Fruit fly (Drosophila melanogaster) whole organism, adult: Measurements from ENCODE around the gene CG7120.

Experiments used
- CG11617 ChIP-seq: fragments of 200-800 bp; sonication (Bioruptor generic); optimal IDR thresholded peaks from 2 replicates; lab custom pipeline; 2017; ENCODE audit warnings: mild to moderate bottlenecking, missing biosample characterization, missing genetic modification reagents, missing genetic modification characterization
- CG12768 ChIP-seq: fragments of 200-800 bp; sonication (Bioruptor generic); optimal IDR thresholded peaks from 2 replicates; lab custom pipeline; 2017; ENCODE audit warnings: missing biosample characterization, missing genetic modification characterization, mild to moderate bottlenecking, moderate library complexity, missing genetic modification reagents
- CG14711 ChIP-seq: fragments of 200-800 bp; sonication (Bioruptor generic); optimal IDR thresholded peaks from 2 replicates; lab custom pipeline; 2018; ENCODE audit warnings: missing biosample characterization, mild to moderate bottlenecking, missing genetic modification characterization, moderate library complexity
- CG1620 ChIP-seq: fragments of 200-800 bp; sonication (Bioruptor generic); optimal IDR thresholded peaks from 2 replicates; lab custom pipeline; 2016; ENCODE audit warnings: missing biosample characterization, missing genetic modification characterization
- CG33017 ChIP-seq: fragments of 200-800 bp; sonication (Bioruptor generic); optimal IDR thresholded peaks from 2 replicates; lab custom pipeline; 2018; ENCODE audit warnings: missing biosample characterization, mild to moderate bottlenecking, missing genetic modification characterization, moderate library complexity
- CG5204 ChIP-seq: fragments of 200-800 bp; sonication (Bioruptor generic); optimal IDR thresholded peaks from 2 replicates; lab custom pipeline; 2016; ENCODE audit warnings: missing biosample characterization, missing genetic modification characterization
- CG7045 ChIP-seq: fragments of 200-800 bp; sonication (Bioruptor generic); optimal IDR thresholded peaks from 2 replicates; lab custom pipeline; 2017; ENCODE audit warnings: missing biosample characterization, mild to moderate bottlenecking, missing genetic modification characterization
- CG7101 ChIP-seq: fragments of 200-800 bp; sonication (Bioruptor generic); optimal IDR thresholded peaks from 2 replicates; lab custom pipeline; 2018; ENCODE audit warnings: missing biosample characterization, mild to moderate bottlenecking, missing genetic modification characterization, moderate library complexity
- Clk ChIP-seq: fragments of 200-800 bp; sonication (Bioruptor generic); optimal IDR thresholded peaks from 2 replicates; lab custom pipeline; 2017; ENCODE audit warnings: missing biosample characterization, missing genetic modification characterization
- Crg-1 ChIP-seq: fragments of 200-800 bp; sonication (Bioruptor generic); optimal IDR thresholded peaks from 2 replicates; lab custom pipeline; 2016; ENCODE audit warnings: missing biosample characterization, missing genetic modification characterization
- Hr96 ChIP-seq: fragments of 200-800 bp; sonication (Bioruptor generic); optimal IDR thresholded peaks from 2 replicates; lab custom pipeline; 2016; ENCODE audit warnings: missing biosample characterization, missing genetic modification characterization
- Mnt ChIP-seq: fragments of 200-800 bp; sonication (Bioruptor generic); optimal IDR thresholded peaks from 2 replicates; lab custom pipeline; 2016; ENCODE audit warnings: missing biosample characterization, mild to moderate bottlenecking, missing genetic modification characterization
- bab1 ChIP-seq: fragments of 200-800 bp; sonication (Bioruptor generic); optimal IDR thresholded peaks from 3 replicates; lab custom pipeline; 2019; ENCODE audit warnings: missing biosample characterization, mild to moderate bottlenecking, missing genetic modification characterization, moderate library complexity
- cic ChIP-seq: fragments of 200-800 bp; sonication (Bioruptor generic); optimal IDR thresholded peaks from 2 replicates; lab custom pipeline; 2017; ENCODE audit warnings: missing biosample characterization, mild to moderate bottlenecking, missing genetic modification characterization, moderate library complexity
- cnc ChIP-seq, 2 experiments: fragments of >200 bp; optimal IDR thresholded peaks; 2 replicates each; lab custom pipeline; 2017
- kay ChIP-seq: fragments of 200-800 bp; sonication (Bioruptor generic); peaks from one replicate; lab custom pipeline; 2016; ENCODE audit warnings: missing biosample characterization, missing genetic modification characterization, borderline replicate concordance
- ovo ChIP-seq: fragments of 200-800 bp; sonication (Bioruptor generic); optimal IDR thresholded peaks from 2 replicates; lab custom pipeline; 2016; ENCODE audit warnings: missing biosample characterization, missing genetic modification characterization
- pad ChIP-seq: fragments of 200-800 bp; sonication (Bioruptor generic); optimal IDR thresholded peaks from 3 replicates; lab custom pipeline; 2017; ENCODE audit warnings: missing biosample characterization, missing genetic modification characterization, mild to moderate bottlenecking, moderate library complexity, missing genetic modification reagents
- tj ChIP-seq: fragments of 200-800 bp; sonication (Bioruptor generic); optimal IDR thresholded peaks from 3 replicates; lab custom pipeline; 2017; ENCODE audit warnings: missing biosample characterization, mild to moderate bottlenecking, missing genetic modification characterization, moderate library complexity
- toe ChIP-seq: fragments of 200-800 bp; sonication (Bioruptor generic); optimal IDR thresholded peaks from 2 replicates; lab custom pipeline; 2016; ENCODE audit warnings: missing biosample characterization, missing genetic modification characterization

CG7120 gene

DNA sequence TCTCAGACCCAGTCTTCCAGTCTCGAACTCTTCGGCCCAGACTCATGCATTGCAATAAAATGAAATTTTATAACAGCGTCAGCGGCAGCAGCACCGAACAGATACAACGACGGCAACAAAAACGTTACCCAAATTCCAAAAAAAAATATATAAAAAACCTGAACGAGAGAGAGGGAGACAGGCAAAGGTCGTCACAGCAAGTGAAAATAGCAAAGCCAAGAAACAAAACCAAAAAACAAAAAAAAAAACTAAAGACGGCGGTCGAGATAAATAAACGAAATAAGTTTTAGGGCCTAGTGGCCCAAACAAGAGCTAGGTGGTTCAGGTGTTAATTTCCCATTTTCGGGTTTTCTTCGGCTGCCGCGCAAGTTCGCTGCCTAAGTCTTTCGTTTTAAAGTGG, 21.7 kb upstream of the CG7120 start:
- TF ChIP-seq CG7045 (GFP tag; lab: Kevin White, UChicago): no peak
- no peak for TF ChIP-seq cic (GFP tag; lab: Kevin White, UChicago)
- no peak for TF ChIP-seq Clk (GFP tag; lab: Kevin White, UChicago)
- TF ChIP-seq kay (GFP tag; lab: Kevin White, UChicago): no peak
- no peak for TF ChIP-seq ovo (GFP tag; lab: Kevin White, UChicago)
- TF ChIP-seq pad (GFP tag; lab: Kevin White, UChicago): no peak
- TF ChIP-seq CG12768 (GFP tag; lab: Kevin White, UChicago): no peak
- no peak for TF ChIP-seq Mnt (GFP tag; lab: Kevin White, UChicago)
- TF ChIP-seq tj (GFP tag; lab: Kevin White, UChicago): no peak
- no peak for TF ChIP-seq cnc (optimal IDR thresholded peaks at IDR 0.05; lab: Kevin White, UChicago)
- no peak for TF ChIP-seq CG33017 (tag; lab: Kevin White, UChicago)
- no peak for TF ChIP-seq CG14711 (tag; lab: Kevin White, UChicago)
- TF ChIP-seq toe: no peak
- no peak for TF ChIP-seq bab1 (GFP tag; lab: Kevin White, UChicago)
- no peak for TF ChIP-seq CG1620
- TF ChIP-seq Hr96 (GFP tag; lab: Kevin White, UChicago): no peak
- TF ChIP-seq CG11617 (GFP tag; lab: Kevin White, UChicago): no peak
- no peak for TF ChIP-seq Crg-1 (GFP tag; lab: Kevin White, UChicago)

DNA sequence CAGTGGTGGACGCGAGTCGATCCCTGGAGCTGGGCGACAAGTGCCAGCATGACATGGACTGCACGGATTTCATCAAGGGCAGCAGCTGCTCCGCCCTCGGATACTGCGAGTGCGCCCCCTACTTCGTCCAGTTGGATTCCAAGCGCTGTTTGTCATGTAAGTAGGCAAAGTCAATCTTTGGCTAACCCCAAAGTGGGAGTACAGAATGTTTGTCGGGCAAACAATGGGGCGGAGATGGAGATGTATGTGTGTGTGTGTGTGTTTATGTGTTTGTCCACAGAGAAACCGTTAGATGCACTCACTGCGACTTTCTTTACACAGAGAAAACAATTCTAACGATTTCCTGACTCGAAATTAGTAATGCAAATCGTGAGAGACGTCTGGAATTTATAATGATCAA, 16.6 kb upstream of the CG7120 start:
- no peak for TF ChIP-seq CG14711 (tag; lab: Kevin White, UChicago)
- no peak for TF ChIP-seq cic (GFP tag; lab: Kevin White, UChicago)
- no peak for TF ChIP-seq bab1 (GFP tag; lab: Kevin White, UChicago)
- no peak for TF ChIP-seq CG7045 (GFP tag; lab: Kevin White, UChicago)
- TF ChIP-seq CG1620: no peak
- no peak for TF ChIP-seq kay (GFP tag; lab: Kevin White, UChicago)
- TF ChIP-seq Hr96 (GFP tag; lab: Kevin White, UChicago): no peak
- no peak for TF ChIP-seq CG7101 (tag; lab: Kevin White, UChicago)
- TF ChIP-seq Clk (GFP tag; lab: Kevin White, UChicago): no peak
- TF ChIP-seq Crg-1 (GFP tag; lab: Kevin White, UChicago): no peak
- TF ChIP-seq CG33017 (tag; lab: Kevin White, UChicago): no peak
- no peak for TF ChIP-seq toe
- TF ChIP-seq CG12768 (GFP tag; lab: Kevin White, UChicago): no peak
- TF ChIP-seq Mnt (GFP tag; lab: Kevin White, UChicago): no peak

DNA sequence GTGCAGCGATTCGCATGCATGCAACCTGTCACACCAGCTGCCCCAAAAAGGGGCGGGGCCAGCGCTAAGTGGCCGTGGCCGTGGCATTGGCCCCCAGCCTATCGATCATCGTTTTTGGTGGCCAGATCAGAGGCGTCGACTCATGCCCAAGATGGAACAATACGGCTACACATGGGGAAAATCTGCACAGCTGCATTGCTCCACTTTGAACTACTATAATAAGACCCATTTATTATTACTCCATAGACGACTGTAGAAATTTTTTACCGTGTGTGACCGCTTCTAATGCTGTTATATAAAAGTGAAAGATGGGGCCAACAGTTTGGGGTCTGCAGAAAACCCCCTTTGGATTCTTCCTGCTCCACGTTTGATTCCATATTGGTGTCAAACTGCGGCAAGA, 11.8 kb upstream of the CG7120 start:
- TF ChIP-seq CG12768 (GFP tag; lab: Kevin White, UChicago) (no peak), Clk (GFP tag; lab: Kevin White, UChicago) (no peak), bab1 (GFP tag; lab: Kevin White, UChicago) (no peak), CG7101 (tag; lab: Kevin White, UChicago) (no peak), ovo (GFP tag; lab: Kevin White, UChicago) (no peak), toe (no peak), Crg-1 (GFP tag; lab: Kevin White, UChicago) (no peak), CG14711 (tag; lab: Kevin White, UChicago) (no peak), CG7045 (GFP tag; lab: Kevin White, UChicago) (no peak)

DNA sequence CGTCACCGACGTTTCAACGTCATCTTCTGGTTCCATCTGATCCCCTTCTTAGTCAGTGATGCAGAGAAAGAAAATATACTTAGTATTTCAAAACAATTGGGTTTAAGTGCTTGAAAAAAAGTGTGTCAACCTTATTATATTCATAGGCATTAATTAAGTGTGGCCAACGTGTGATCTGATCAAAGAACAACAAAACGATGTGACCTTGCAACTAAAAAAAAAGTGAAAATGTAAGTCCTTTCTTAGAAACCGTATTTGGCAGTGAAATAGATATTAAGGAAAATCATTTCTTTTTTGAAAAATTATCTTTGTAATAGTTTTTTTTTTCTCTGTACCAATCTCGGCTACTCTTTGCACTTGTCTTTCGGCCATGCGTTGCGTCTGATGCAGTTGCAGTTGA, 10.7 kb upstream of the CG7120 start:
- TF ChIP-seq CG33017 (tag; lab: Kevin White, UChicago) (no peak), CG7101 (tag; lab: Kevin White, UChicago) (no peak), Hr96 (GFP tag; lab: Kevin White, UChicago) (no peak), ovo (GFP tag; lab: Kevin White, UChicago) (no peak), CG1620 (no peak)

- TF ChIP-seq Crg-1 (GFP tag; lab: Kevin White, UChicago) (no peak), Clk (GFP tag; lab: Kevin White, UChicago) (no peak), Mnt (GFP tag; lab: Kevin White, UChicago) (no peak), CG5204 (GFP tag; lab: Kevin White, UChicago) (no peak)
These were observed 4.6 kb upstream of the CG7120 start, which contains the start of gene Jon66Ci for dm6 chr3L:8391240-8391639. TSS of gene Jon66Ci (plus strand) at chr3L:8391540.

dm6 chr3L:8393549-8393948, 2.3 kb upstream of the CG7120 start, which contains the start of gene Jon66Cii:
TSS of gene Jon66Cii (minus strand) at chr3L:8393649.
- no peak for TF ChIP-seq cnc (optimal IDR thresholded peaks at IDR 0.05; lab: Kevin White, UChicago)
- TF ChIP-seq cic (GFP tag; lab: Kevin White, UChicago): no peak
- no peak for TF ChIP-seq CG14711 (tag; lab: Kevin White, UChicago)
- no peak for TF ChIP-seq CG7045 (GFP tag; lab: Kevin White, UChicago)
- no peak for TF ChIP-seq Crg-1 (GFP tag; lab: Kevin White, UChicago)
- TF ChIP-seq Mnt (GFP tag; lab: Kevin White, UChicago): no peak
- TF ChIP-seq CG7101 (tag; lab: Kevin White, UChicago): no peak
- TF ChIP-seq CG5204 (GFP tag; lab: Kevin White, UChicago): no peak
- no peak for TF ChIP-seq bab1 (GFP tag; lab: Kevin White, UChicago)
- no peak for TF ChIP-seq CG11617 (GFP tag; lab: Kevin White, UChicago)
- TF ChIP-seq ovo (GFP tag; lab: Kevin White, UChicago): no peak
- TF ChIP-seq CG1620: no peak
